Worm (Caenorhabditis elegans) whole organism, L1 larva: ENCODE data around the gene ztf-28.

Experiments
- C04F5.9 ChIP-seq: sonication (generic microtip); optimal IDR thresholded peaks from 2 replicates; lab custom pipeline; 2016; ENCODE audit warnings: missing genetic modification characterization, missing compliant biosample characterization
- C16A3.4 ChIP-seq: fragments of 150-350 bp; optimal IDR thresholded peaks from 2 replicates; lab custom pipeline; 2014; ENCODE audit warnings: missing biosample characterization, missing genetic modification characterization
- aly-2 ChIP-seq: fragments of 150-350 bp; optimal IDR thresholded peaks from 2 replicates; lab custom pipeline; 2014; ENCODE audit warnings: missing biosample characterization, missing genetic modification characterization
- ama-1 ChIP-seq: fragments of 150-350 bp; optimal IDR thresholded peaks from 2 replicates; lab custom pipeline; 2014
- blmp-1 ChIP-seq: fragments of 150-350 bp; optimal IDR thresholded peaks from 2 replicates; lab custom pipeline; 2014; ENCODE audit warnings: missing biosample characterization, missing genetic modification characterization
- ceh-63 ChIP-seq: fragments of 200-800 bp; sonication (Bioruptor generic); optimal IDR thresholded peaks from 2 replicates; lab custom pipeline; 2018; ENCODE audit warnings: mild to moderate bottlenecking, missing genetic modification characterization, missing compliant biosample characterization
- ceh-8 ChIP-seq: fragments of 200-800 bp; sonication (Bioruptor generic); optimal IDR thresholded peaks from 2 replicates; lab custom pipeline; 2018; ENCODE audit warnings: mild to moderate bottlenecking, missing genetic modification characterization, moderate library complexity, missing compliant biosample characterization
- ceh-82 ChIP-seq, 3 experiments: fragments of 150-350 bp in 1 of 3; sonication (generic microtip) in 2 of 3; optimal IDR thresholded peaks; 2 replicates each; lab custom pipeline; 2014 to 2017; ENCODE audit warnings: missing biosample characterization in 3 of 3, missing genetic modification characterization in 3 of 3
- dpl-1 ChIP-seq, 3 experiments: fragments of 150-350 bp in 2 of 3; sonication (generic microtip) in 1 of 3; optimal IDR thresholded peaks; 2 replicates each; lab custom pipeline; 2014 to 2017; ENCODE audit warnings: missing biosample characterization in 3 of 3, missing genetic modification characterization in 3 of 3, missing genetic modification reagents in 3 of 3
- efl-1 ChIP-seq, 4 experiments: fragments of 150-350 bp; optimal IDR thresholded peaks in 3 of 4; peaks in 1 of 4; 1 replicate in 1 of 4; 2 replicates in 3 of 4; lab custom pipeline; 2014; ENCODE audit warnings: missing biosample characterization in 2 of 4, missing genetic modification characterization in 2 of 4, missing genetic modification reagents in 2 of 4
- efl-3 ChIP-seq: fragments of 200-800 bp; sonication (Bioruptor generic); optimal IDR thresholded peaks from 2 replicates; lab custom pipeline; 2018; ENCODE audit warnings: mild to moderate bottlenecking, missing genetic modification characterization, missing compliant biosample characterization
- elt-2 ChIP-seq: sonication (generic microtip); optimal IDR thresholded peaks from 2 replicates; lab custom pipeline; 2016; ENCODE audit warnings: missing genetic modification characterization, mild to moderate bottlenecking, inconsistent platforms, missing compliant biosample characterization, missing genetic modification reagents
- fkh-4 ChIP-seq: sonication (generic microtip); optimal IDR thresholded peaks from 2 replicates; lab custom pipeline; 2016; ENCODE audit warnings: missing compliant biosample characterization, missing genetic modification characterization, borderline replicate concordance
- fkh-8 ChIP-seq: sonication (generic microtip); optimal IDR thresholded peaks from 2 replicates; lab custom pipeline; 2016; ENCODE audit warnings: mild to moderate bottlenecking, missing genetic modification characterization, missing compliant biosample characterization
- fos-1 ChIP-seq: fragments of 150-350 bp; optimal IDR thresholded peaks from 2 replicates; lab custom pipeline; 2014; ENCODE audit warnings: missing biosample characterization, missing genetic modification characterization
- hlh-4 ChIP-seq: sonication (generic microtip); optimal IDR thresholded peaks from 2 replicates; lab custom pipeline; 2016; ENCODE audit warnings: mild to moderate bottlenecking, missing genetic modification characterization, missing compliant biosample characterization
- hpl-2 ChIP-seq: fragments of 150-350 bp; optimal IDR thresholded peaks from 2 replicates; lab custom pipeline; 2014; ENCODE audit warnings: missing biosample characterization, missing genetic modification reagents, missing genetic modification characterization
- lin-13 ChIP-seq: fragments of 150-350 bp; optimal IDR thresholded peaks from 2 replicates; lab custom pipeline; 2014; ENCODE audit warnings: missing biosample characterization, missing genetic modification reagents, missing genetic modification characterization
- lin-15B ChIP-seq: fragments of 150-350 bp; sonication (generic microtip); optimal IDR thresholded peaks from 3 replicates; lab custom pipeline; 2014; ENCODE audit warnings: missing biosample characterization, missing genetic modification characterization
- lin-35 ChIP-seq, 2 experiments: fragments of 150-350 bp; optimal IDR thresholded peaks; 2 replicates each; lab custom pipeline; 2014; ENCODE audit warnings: missing biosample characterization in 2 of 2, missing genetic modification characterization in 2 of 2, missing genetic modification reagents in 2 of 2
- lir-3 ChIP-seq: sonication (generic microtip); optimal IDR thresholded peaks from 2 replicates; lab custom pipeline; 2016; ENCODE audit warnings: mild to moderate bottlenecking, missing genetic modification characterization, moderate library complexity, missing compliant biosample characterization; ENCODE audit not compliant: poor library complexity
- mab-9 ChIP-seq: fragments of 200-800 bp; sonication (Bioruptor generic); IDR thresholded peaks from 2 replicates; pipeline ENCODE4 v1.3.6; 2022; ENCODE audit warnings: missing genetic modification reagents, missing genetic modification characterization, missing compliant biosample characterization
- mdl-1 ChIP-seq, 2 experiments: fragments of 150-350 bp; optimal IDR thresholded peaks; 2 replicates each; lab custom pipeline; 2014 to 2017; ENCODE audit warnings: missing biosample characterization in 2 of 2, missing genetic modification characterization in 2 of 2, inconsistent platforms in 1 of 2
- mef-2 ChIP-seq: fragments of 150-350 bp; optimal IDR thresholded peaks from 2 replicates; lab custom pipeline; 2014; ENCODE audit warnings: missing biosample characterization, missing genetic modification characterization
- mep-1 ChIP-seq: fragments of 150-350 bp; optimal IDR thresholded peaks from 2 replicates; lab custom pipeline; 2014; ENCODE audit warnings: missing biosample characterization, missing genetic modification characterization
- nhr-19 ChIP-seq: fragments of 200-800 bp; sonication (Bioruptor generic); conservative IDR thresholded peaks from 2 replicates; pipeline ENCODE4 v1.3.6; 2022; ENCODE audit warnings: missing genetic modification characterization, missing compliant biosample characterization
- nhr-20 ChIP-seq: sonication (generic microtip); optimal IDR thresholded peaks from 2 replicates; lab custom pipeline; 2016; ENCODE audit warnings: mild to moderate bottlenecking, missing genetic modification characterization, missing compliant biosample characterization
- nhr-76 ChIP-seq: sonication (generic microtip); optimal IDR thresholded peaks from 2 replicates; lab custom pipeline; 2017; ENCODE audit warnings: missing biosample characterization, missing genetic modification characterization
- nhr-77 ChIP-seq: fragments of 150-350 bp; optimal IDR thresholded peaks from 2 replicates; lab custom pipeline; 2014; ENCODE audit warnings: missing biosample characterization, missing genetic modification characterization
- nhr-85 ChIP-seq: sonication (generic microtip); peaks from one replicate; lab custom pipeline; 2016; ENCODE audit warnings: missing genetic modification characterization, inconsistent platforms, missing compliant biosample characterization
- pqm-1 ChIP-seq: sonication (generic microtip); optimal IDR thresholded peaks from 3 replicates; lab custom pipeline; 2017; ENCODE audit warnings: missing biosample characterization, missing genetic modification characterization
- rnt-1 ChIP-seq: sonication (generic microtip); optimal IDR thresholded peaks from 2 replicates; lab custom pipeline; 2016; ENCODE audit warnings: mild to moderate bottlenecking, missing genetic modification characterization, moderate library complexity, missing compliant biosample characterization
- skn-1 ChIP-seq: fragments of 150-350 bp; optimal IDR thresholded peaks from 2 replicates; lab custom pipeline; 2014; ENCODE audit warnings: missing biosample characterization, missing genetic modification characterization
- sptf-1 ChIP-seq: fragments of 150-350 bp; optimal IDR thresholded peaks from 2 replicates; lab custom pipeline; 2014; ENCODE audit warnings: missing biosample characterization, missing genetic modification characterization
- tbx-2 ChIP-seq: sonication (generic microtip); optimal IDR thresholded peaks from 2 replicates; lab custom pipeline; 2016; ENCODE audit warnings: missing genetic modification characterization, missing compliant biosample characterization
- unc-130 ChIP-seq: fragments of 150-350 bp; optimal IDR thresholded peaks from 2 replicates; lab custom pipeline; 2017; ENCODE audit warnings: missing biosample characterization, missing genetic modification characterization, inconsistent platforms
- unc-62 ChIP-seq: fragments of 150-350 bp; optimal IDR thresholded peaks from 2 replicates; lab custom pipeline; 2014; ENCODE audit warnings: missing biosample characterization, missing genetic modification reagents, missing genetic modification characterization
- vab-15 ChIP-seq: sonication (generic microtip); optimal IDR thresholded peaks from 2 replicates; lab custom pipeline; 2017; ENCODE audit warnings: missing genotype, mild to moderate bottlenecking, missing genetic modification characterization, missing compliant biosample characterization
- xbp-1 ChIP-seq: sonication (generic microtip); optimal IDR thresholded peaks from 2 replicates; lab custom pipeline; 2016; ENCODE audit warnings: missing genetic modification characterization, missing compliant biosample characterization
- zag-1 ChIP-seq: fragments of 150-350 bp; optimal IDR thresholded peaks from 2 replicates; lab custom pipeline; 2014; ENCODE audit warnings: missing biosample characterization, missing genetic modification characterization

The ztf-28 gene

ce11 chrV:2097653-2098052 is 7.2 kb downstream of the ztf-28 start, which contains the start of gene clec-208:
TSS of gene clec-208 (plus strand) at chrV:2097953.
- no peak for TF ChIP-seq unc-130 (tag; lab: Kevin White, UChicago)
- no peak for TF ChIP-seq lir-3 (tag; lab: Kevin White, UChicago)
- TF ChIP-seq lin-35 (GFP tag; optimal IDR thresholded peaks at IDR 0.05; lab: Kevin White, UChicago), result no peak
- TF ChIP-seq mep-1 (tag; lab: Kevin White, UChicago), result no peak
- no peak for TF ChIP-seq nhr-76 (tag; lab: Kevin White, UChicago)
- TF ChIP-seq pqm-1 (tag; lab: Kevin White, UChicago), result no peak
- no peak for TF ChIP-seq ceh-8
- TF ChIP-seq nhr-19 (GFP tag; lab: Robert Waterston, UW), result no peak

ce11 chrV:2099040-2099439 is 8.6 kb downstream of the ztf-28 start, which contains the start of gene F36F12.7:
TSS of gene F36F12.7 (plus strand) at chrV:2099340.
- TF ChIP-seq mdl-1 (tag; optimal IDR thresholded peaks at IDR 0.05; lab: Kevin White, UChicago) (no peak), elt-2 (tag; lab: Kevin White, UChicago) (no peak), fkh-4 (no peak), hpl-2 (no peak), blmp-1 (tag; lab: Kevin White, UChicago) (no peak), nhr-85 (tag; lab: Kevin White, UChicago) (no peak), aly-2 (tag; lab: Kevin White, UChicago) (no peak)

DNA sequence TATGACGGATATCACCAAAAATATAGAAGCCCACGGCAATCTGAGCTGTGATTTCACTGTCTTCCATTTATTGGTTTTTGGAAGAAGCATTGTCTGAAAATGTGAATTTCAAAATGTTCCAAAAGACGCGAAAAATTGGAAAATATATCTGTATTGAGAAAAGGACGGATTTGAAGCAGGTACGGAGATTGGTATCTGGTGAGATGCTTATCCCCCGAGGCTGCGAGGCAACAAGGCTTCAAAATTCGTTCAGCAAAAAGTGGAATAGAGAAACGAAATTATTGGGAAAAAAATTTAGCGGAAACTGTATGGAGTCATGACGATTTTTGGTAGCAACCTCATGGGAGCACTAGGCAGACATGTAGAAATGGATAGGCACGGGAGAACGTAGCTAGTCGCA is 12.6 kb downstream of the ztf-28 start, which contains the start of gene F36F12.1:
Gene F36F12.1 (minus strand): TSS at position 101 of the 400 bp plus-strand sequence.
- no peak for TF ChIP-seq efl-1 (optimal IDR thresholded peaks at IDR 0.05; lab: Kevin White, UChicago)
- peak in 1 of 2 experiments; percentile 55 for TF ChIP-seq efl-1 (GFP tag; optimal IDR thresholded peaks at IDR 0.05 in 1 of 2; lab: Kevin White, UChicago)
- TF ChIP-seq nhr-76 (tag; lab: Kevin White, UChicago), result no peak

DNA sequence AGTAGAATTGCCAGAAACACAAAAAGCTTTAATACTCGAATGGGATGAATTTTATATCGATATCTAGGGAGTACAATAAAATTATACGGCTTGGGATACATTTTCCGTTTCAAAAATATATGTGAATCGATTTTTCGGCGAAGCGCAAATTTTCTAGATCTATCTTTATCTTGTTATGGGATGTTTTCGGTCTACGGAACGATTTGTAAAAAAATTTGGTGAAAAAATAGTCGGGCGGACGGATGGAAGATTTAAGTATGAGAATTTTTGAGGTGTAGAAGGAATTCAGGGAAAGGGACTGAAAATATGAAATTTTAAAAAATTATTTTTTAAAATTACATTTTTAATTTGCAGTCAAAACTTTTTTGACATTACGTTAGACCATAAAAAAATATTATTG is 15.5 kb downstream of the ztf-28 start, which contains the start of gene F22F7.4:
Gene F22F7.4 (minus strand): TSS at position 101 of the 400 bp plus-strand sequence.
- no peak for TF ChIP-seq fkh-8
- TF ChIP-seq tbx-2 (tag; lab: Kevin White, UChicago), result no peak
- no peak for TF ChIP-seq ceh-63 (GFP tag; lab: Kevin White, UChicago)
- no peak for TF ChIP-seq C04F5.9 (tag; lab: Kevin White, UChicago)
- no peak for TF ChIP-seq lin-35 (GFP tag; optimal IDR thresholded peaks at IDR 0.05; lab: Kevin White, UChicago)
- TF ChIP-seq hpl-2, result no peak
- no peak for TF ChIP-seq sptf-1 (tag; lab: Kevin White, UChicago)
- no peak for TF ChIP-seq blmp-1 (tag; lab: Kevin White, UChicago)
- no peak for TF ChIP-seq unc-130 (tag; lab: Kevin White, UChicago)
- no peak for TF ChIP-seq nhr-77 (tag; lab: Kevin White, UChicago)
- TF ChIP-seq hlh-4 (tag; lab: Kevin White, UChicago), result no peak

ce11 chrV:2109295-2109694 is 18.8 kb downstream of the ztf-28 start, which contains the start of gene ckb-4:
TSS of gene ckb-4 (minus strand) at chrV:2109434.
- TF ChIP-seq dpl-1 (GFP tag; optimal IDR thresholded peaks at IDR 0.05; lab: Kevin White, UChicago), result peak; percentile 9 to 69 (median 29)
- peak in 1 of 3 experiments; percentile 46 for TF ChIP-seq ceh-82 (tag; optimal IDR thresholded peaks at IDR 0.05; lab: Kevin White, UChicago)
- peak; percentile 42 for TF ChIP-seq nhr-20 (tag; lab: Kevin White, UChicago)
- no peak for TF ChIP-seq unc-62 (GFP tag; lab: Kevin White, UChicago)
- TF ChIP-seq xbp-1 (tag; lab: Kevin White, UChicago), result peak; percentile 26
- TF ChIP-seq efl-1 (optimal IDR thresholded peaks at IDR 0.05; lab: Kevin White, UChicago), result peak; percentile 59 to 70
- peak; percentile 54 to 85 for TF ChIP-seq efl-1 (GFP tag; optimal IDR thresholded peaks at IDR 0.05 in 1 of 2; lab: Kevin White, UChicago)
- TF ChIP-seq C16A3.4 (tag; lab: Kevin White, UChicago), result peak; percentile 30
- TF ChIP-seq vab-15 (tag; lab: Kevin White, UChicago), result peak; percentile 11
- TF ChIP-seq ama-1, result no peak
- peak; percentile 48 to 66 for TF ChIP-seq lin-35 (GFP tag; optimal IDR thresholded peaks at IDR 0.05; lab: Kevin White, UChicago)
- TF ChIP-seq nhr-77 (tag; lab: Kevin White, UChicago), result peak; percentile 15
- peak; percentile 16 for TF ChIP-seq blmp-1 (tag; lab: Kevin White, UChicago)
- peak; percentile 47 for TF ChIP-seq nhr-85 (tag; lab: Kevin White, UChicago)
- peak; percentile 41 for TF ChIP-seq lin-15B
- TF ChIP-seq mab-9, result no peak
- TF ChIP-seq skn-1 (tag; lab: Kevin White, UChicago), result peak; percentile 11
- peak; percentile 13 for TF ChIP-seq lin-13 (GFP tag; lab: Kevin White, UChicago)
- TF ChIP-seq zag-1 (tag; lab: Kevin White, UChicago), result no peak
- no peak for TF ChIP-seq mef-2
- no peak for TF ChIP-seq efl-3
- TF ChIP-seq fos-1 (tag; lab: Kevin White, UChicago), result no peak
- peak; percentile 5 for TF ChIP-seq rnt-1 (tag; lab: Kevin White, UChicago)
